Fruit fly (Drosophila melanogaster) whole organism, embryonic: ENCODE results near the gene CG13085.
A peak's percentile ranks its signal among the peaks of the same experiment; 100 is the strongest.

Source experiments
- Abd-B ChIP-seq: fragments of 200-800 bp; sonication (Bioruptor generic); optimal IDR thresholded peaks from 2 replicates; lab custom pipeline; 2018; ENCODE audit warnings: missing biosample characterization, mild to moderate bottlenecking, missing genetic modification characterization, moderate library complexity
- Aef1 ChIP-seq: fragments of 200-800 bp; sonication (Bioruptor generic); IDR thresholded peaks from 3 replicates; pipeline ENCODE4 v1.3.6; 2022; ENCODE audit warnings: missing biosample characterization, missing genetic modification characterization
- BtbVII ChIP-seq: fragments of 200-800 bp; sonication (Bioruptor generic); optimal IDR thresholded peaks from 3 replicates; lab custom pipeline; 2017; ENCODE audit warnings: missing biosample characterization, mild to moderate bottlenecking, missing genetic modification characterization
- CG10274 ChIP-seq: fragments of 200-800 bp; sonication (Bioruptor generic); optimal IDR thresholded peaks from 3 replicates; lab custom pipeline; 2017; ENCODE audit warnings: missing biosample characterization, mild to moderate bottlenecking, missing genetic modification characterization
- CG11504 ChIP-seq: fragments of 200-800 bp; sonication (Bioruptor generic); optimal IDR thresholded peaks from 3 replicates; lab custom pipeline; 2019; ENCODE audit warnings: missing biosample characterization, mild to moderate bottlenecking, missing genetic modification characterization, moderate library complexity
- CG13123 ChIP-seq: fragments of 200-800 bp; sonication (Bioruptor generic); optimal IDR thresholded peaks from 2 replicates; lab custom pipeline; 2016; ENCODE audit warnings: missing biosample characterization, missing genetic modification characterization
- CG13287 ChIP-seq: fragments of 200-800 bp; sonication (Bioruptor generic); IDR thresholded peaks from 2 replicates; pipeline ENCODE4 v1.3.6; 2022; ENCODE audit warnings: missing biosample characterization, missing genetic modification characterization; ENCODE audit not compliant: partially characterized antibody
- CG13624 ChIP-seq: fragments of 200-800 bp; sonication (Bioruptor generic); optimal IDR thresholded peaks from 2 replicates; lab custom pipeline; 2016; ENCODE audit warnings: missing biosample characterization, missing genetic modification characterization
- CG14441 ChIP-seq: fragments of 200-800 bp; sonication (Bioruptor generic); IDR thresholded peaks from 2 replicates; pipeline ENCODE4 v1.3.6; 2022; ENCODE audit warnings: missing biosample characterization, missing genetic modification characterization
- CG14710 ChIP-seq: fragments of 200-800 bp; sonication (Bioruptor generic); optimal IDR thresholded peaks from 3 replicates; lab custom pipeline; 2019; ENCODE audit warnings: missing biosample characterization, mild to moderate bottlenecking, missing genetic modification characterization, moderate library complexity
- CG15073 ChIP-seq: fragments of 200-800 bp; sonication (Bioruptor generic); optimal IDR thresholded peaks from 2 replicates; lab custom pipeline; 2016; ENCODE audit warnings: missing biosample characterization, missing genetic modification characterization
- CG17361 ChIP-seq: fragments of 200-800 bp; sonication (Bioruptor generic); IDR thresholded peaks from 3 replicates; pipeline ENCODE4 v1.3.6; 2022; ENCODE audit warnings: missing biosample characterization, missing genetic modification characterization
- CG18764 ChIP-seq: fragments of 200-800 bp; sonication (Bioruptor generic); optimal IDR thresholded peaks from 3 replicates; lab custom pipeline; 2016; ENCODE audit warnings: missing biosample characterization, missing genetic modification characterization
- CG3163 ChIP-seq: fragments of 200-800 bp; sonication (Bioruptor generic); optimal IDR thresholded peaks from 3 replicates; lab custom pipeline; 2016; ENCODE audit warnings: missing biosample characterization, missing genetic modification characterization
- CG32532 ChIP-seq: fragments of 200-800 bp; sonication (Bioruptor generic); IDR thresholded peaks from 2 replicates; pipeline ENCODE4 v1.3.6; 2022; ENCODE audit warnings: missing biosample characterization, missing genetic modification characterization
- CG3847 ChIP-seq: fragments of 200-800 bp; sonication (Bioruptor generic); IDR thresholded peaks from 2 replicates; pipeline ENCODE4 v1.3.6; 2022; ENCODE audit warnings: missing biosample characterization, missing genetic modification characterization
- CG4820 ChIP-seq: fragments of 200-800 bp; sonication (Bioruptor generic); optimal IDR thresholded peaks from 3 replicates; lab custom pipeline; 2016; ENCODE audit warnings: missing biosample characterization, missing genetic modification characterization
- CG4854 ChIP-seq: fragments of 200-800 bp; sonication (Bioruptor generic); optimal IDR thresholded peaks from 2 replicates; lab custom pipeline; 2016; ENCODE audit warnings: missing biosample characterization, missing genetic modification characterization, inconsistent platforms
- CG5245 ChIP-seq: fragments of 200-800 bp; sonication (Bioruptor generic); optimal IDR thresholded peaks from 3 replicates; lab custom pipeline; 2016; ENCODE audit warnings: missing biosample characterization, missing genetic modification characterization
- CG5953 ChIP-seq: fragments of 200-800 bp; sonication (Bioruptor generic); IDR thresholded peaks from 2 replicates; pipeline ENCODE4 v1.3.6; 2022; ENCODE audit warnings: missing biosample characterization, missing genetic modification characterization
- CG6765 ChIP-seq: fragments of 200-800 bp; sonication (Bioruptor generic); optimal IDR thresholded peaks from 3 replicates; lab custom pipeline; 2017; ENCODE audit warnings: missing biosample characterization, mild to moderate bottlenecking, missing genetic modification characterization
- CG8089 ChIP-seq: fragments of 200-800 bp; sonication (Bioruptor generic); optimal IDR thresholded peaks from 3 replicates; lab custom pipeline; 2016; ENCODE audit warnings: missing biosample characterization, missing genetic modification characterization
- CG8290 ChIP-seq, 3 experiments: fragments of 200-800 bp; sonication (Bioruptor generic); optimal IDR thresholded peaks; 2 replicates each; lab custom pipeline; 2016 to 2019; ENCODE audit warnings: missing biosample characterization in 3 of 3, missing genetic modification characterization in 3 of 3, mild to moderate bottlenecking in 2 of 3, moderate library complexity in 1 of 3
- CkIIα-i1 ChIP-seq: fragments of 200-800 bp; sonication (Bioruptor generic); IDR thresholded peaks from 2 replicates; pipeline ENCODE4 v1.3.6; 2022; ENCODE audit warnings: missing biosample characterization, missing genetic modification characterization
- Deaf1 ChIP-seq: fragments of 200-800 bp; optimal IDR thresholded peaks from 3 replicates; lab custom pipeline; 2019; ENCODE audit warnings: missing biosample characterization, mild to moderate bottlenecking, missing genetic modification characterization, moderate library complexity
- Fer1 ChIP-seq: fragments of 200-800 bp; sonication (Bioruptor generic); optimal IDR thresholded peaks from 2 replicates; lab custom pipeline; 2017; ENCODE audit warnings: missing biosample characterization, mild to moderate bottlenecking, missing genetic modification characterization
- H2.0 ChIP-seq: fragments of 200-800 bp; sonication (Bioruptor generic); IDR thresholded peaks from 2 replicates; pipeline ENCODE4 v1.3.6; 2022; ENCODE audit warnings: missing biosample characterization, missing genetic modification characterization
- Hey ChIP-seq: fragments of 200-800 bp; sonication (Bioruptor generic); optimal IDR thresholded peaks from 3 replicates; lab custom pipeline; 2018; ENCODE audit warnings: missing biosample characterization, mild to moderate bottlenecking, missing genetic modification characterization
- MBD-R2 ChIP-seq: fragments of 200-800 bp; sonication (Bioruptor generic); IDR thresholded peaks from 2 replicates; pipeline ENCODE4 v1.3.6; 2022; ENCODE audit warnings: missing biosample characterization, missing genetic modification characterization
- Meics ChIP-seq: fragments of 200-800 bp; sonication (Bioruptor generic); optimal IDR thresholded peaks from 2 replicates; lab custom pipeline; 2017; ENCODE audit warnings: missing biosample characterization, mild to moderate bottlenecking, missing genetic modification characterization
- Trl ChIP-seq, 3 experiments: fragments of >200 bp in 2 of 3; fragments of 200-800 bp in 1 of 3; sonication (Bioruptor generic) in 1 of 3; optimal IDR thresholded peaks; 2 replicates in 1 of 3; 3 replicates in 2 of 3; lab custom pipeline; 2016 to 2017; ENCODE audit warnings: missing biosample characterization in 1 of 3, missing genetic modification characterization in 1 of 3
- al ChIP-seq: fragments of 200-800 bp; sonication (Bioruptor generic); IDR thresholded peaks from 2 replicates; pipeline ENCODE4 v1.3.6; 2022; ENCODE audit warnings: missing biosample characterization, missing genetic modification characterization
- az2 ChIP-seq: fragments of 200-800 bp; sonication (Bioruptor generic); optimal IDR thresholded peaks from 3 replicates; lab custom pipeline; 2016; ENCODE audit warnings: missing biosample characterization, missing genetic modification characterization
- cato ChIP-seq: fragments of 200-800 bp; sonication (Bioruptor generic); optimal IDR thresholded peaks from 2 replicates; lab custom pipeline; 2016; ENCODE audit warnings: missing biosample characterization, missing genetic modification characterization, borderline replicate concordance
- chinmo ChIP-seq: fragments of 200-800 bp; sonication (Bioruptor generic); IDR thresholded peaks from 4 replicates; pipeline ENCODE4 v1.3.6; 2022; ENCODE audit warnings: missing biosample characterization, missing genetic modification characterization; ENCODE audit not compliant: partially characterized antibody
- dati ChIP-seq: fragments of 200-800 bp; sonication (Bioruptor generic); IDR thresholded peaks from 2 replicates; pipeline ENCODE4 v1.3.6; 2022; ENCODE audit warnings: missing biosample characterization, missing genetic modification characterization
- dm ChIP-seq: fragments of 200-800 bp; sonication (Bioruptor generic); optimal IDR thresholded peaks from 3 replicates; lab custom pipeline; 2016; ENCODE audit warnings: missing biosample characterization, missing genetic modification characterization
- gcm2 ChIP-seq: fragments of 200-800 bp; sonication (Bioruptor generic); optimal IDR thresholded peaks from 2 replicates; lab custom pipeline; 2016; ENCODE audit warnings: missing biosample characterization, missing genetic modification characterization
- gro ChIP-seq: fragments of 200-800 bp; sonication (Bioruptor generic); optimal IDR thresholded peaks from 2 replicates; lab custom pipeline; 2016; ENCODE audit warnings: missing biosample characterization, missing genetic modification characterization
- nom ChIP-seq: fragments of 200-800 bp; sonication (Bioruptor generic); optimal IDR thresholded peaks from 2 replicates; lab custom pipeline; 2017; ENCODE audit warnings: missing biosample characterization, missing genetic modification characterization, mild to moderate bottlenecking, moderate library complexity, missing genetic modification reagents
- pnt ChIP-seq: fragments of 200-800 bp; sonication (Bioruptor generic); optimal IDR thresholded peaks from 3 replicates; lab custom pipeline; 2016; ENCODE audit warnings: missing biosample characterization, missing genetic modification characterization
- prd ChIP-seq, 3 experiments: fragments of >200 bp in 2 of 3; fragments of 200-800 bp in 1 of 3; sonication (Bioruptor generic) in 1 of 3; optimal IDR thresholded peaks in 2 of 3; IDR thresholded peaks in 1 of 3; 2 replicates in 2 of 3; 3 replicates in 1 of 3; pipeline versions ENCODE4 v1.3.6 to Lab custom; 2017 to 2022; ENCODE audit warnings: missing biosample characterization in 1 of 3, missing genetic modification characterization in 1 of 3
- ranshi ChIP-seq: fragments of 200-800 bp; sonication (Bioruptor generic); IDR thresholded peaks from 2 replicates; pipeline ENCODE4 v1.3.6; 2022; ENCODE audit warnings: missing biosample characterization, missing genetic modification characterization
- ro ChIP-seq: fragments of 200-800 bp; sonication (Bioruptor generic); IDR thresholded peaks from 2 replicates; pipeline ENCODE4 v1.3.6; 2022; ENCODE audit warnings: missing biosample characterization, missing genetic modification characterization
- slbo ChIP-seq: fragments of 200-800 bp; sonication (Bioruptor generic); IDR thresholded peaks from 2 replicates; pipeline ENCODE4 v1.3.6; 2022; ENCODE audit warnings: missing biosample characterization, missing genetic modification characterization
- stwl ChIP-seq: fragments of 200-800 bp; sonication (Bioruptor generic); optimal IDR thresholded peaks from 3 replicates; lab custom pipeline; 2018; ENCODE audit warnings: missing biosample characterization, mild to moderate bottlenecking, missing genetic modification characterization, moderate library complexity
- sug ChIP-seq: fragments of 200-800 bp; optimal IDR thresholded peaks from 2 replicates; lab custom pipeline; 2019; ENCODE audit warnings: missing biosample characterization, mild to moderate bottlenecking, missing genetic modification characterization, moderate library complexity
- usp ChIP-seq: fragments of >200 bp; optimal IDR thresholded peaks from 2 replicates; lab custom pipeline; 2017; ENCODE audit warnings: missing biosample characterization, missing genetic modification characterization
- vvl ChIP-seq: fragments of 200-800 bp; sonication (Bioruptor generic); IDR thresholded peaks from 2 replicates; pipeline ENCODE4 v1.3.6; 2022; ENCODE audit warnings: missing biosample characterization, missing genetic modification characterization

Gene CG13085

dm6 chr2L:19405685-19406357 lies 18.0 kb upstream of the CG13085 start:
- no peak for TF ChIP-seq CG10274 (GFP tag; lab: Kevin White, UChicago)
- no peak for TF ChIP-seq pnt (GFP tag; lab: Kevin White, UChicago)
- peak; percentile 7; the same call in 1 of the 2 replicates for TF ChIP-seq al (GFP tag; lab: Robert Waterston, UW)
- TF ChIP-seq gcm2 (GFP tag; lab: Kevin White, UChicago) = no peak
- no peak for TF ChIP-seq stwl (tag; lab: Kevin White, UChicago)
- TF ChIP-seq CG3847 = no peak
- TF ChIP-seq slbo (GFP tag; lab: Robert Waterston, UW) = peak; percentile 52; the same call in 1 of the 2 replicates
- no peak for TF ChIP-seq Fer1 (GFP tag; lab: Kevin White, UChicago)
- TF ChIP-seq CG3163 (GFP tag; lab: Kevin White, UChicago) = no peak
- TF ChIP-seq ranshi (GFP tag; lab: Robert Waterston, UW) = no peak
- TF ChIP-seq CG13624 (GFP tag; lab: Kevin White, UChicago) = no peak
- TF ChIP-seq Trl (optimal IDR thresholded peaks at IDR 0.05; lab: Kevin White, UChicago) = no peak
- no peak for TF ChIP-seq Trl (GFP tag; optimal IDR thresholded peaks at IDR 0.05; lab: Kevin White, UChicago)
- peak; percentile 14 for TF ChIP-seq Meics (GFP tag; lab: Kevin White, UChicago)
- TF ChIP-seq MBD-R2 (GFP tag; lab: Robert Waterston, UW) = no peak
- TF ChIP-seq nom (GFP tag; lab: Kevin White, UChicago) = no peak
- no peak for TF ChIP-seq CG8290 (GFP tag; optimal IDR thresholded peaks at IDR 0.05; lab: Kevin White, UChicago)
- no peak for TF ChIP-seq CG8290 (tag; optimal IDR thresholded peaks at IDR 0.05; lab: Kevin White, UChicago)
- no peak for TF ChIP-seq dati (GFP tag; lab: Robert Waterston, UW)
- TF ChIP-seq gro (GFP tag; lab: Kevin White, UChicago) = no peak
- TF ChIP-seq CG6765 (GFP tag; lab: Kevin White, UChicago) = no peak
- no peak for TF ChIP-seq vvl (GFP tag; lab: Robert Waterston, UW)
- no peak for TF ChIP-seq CG14710 (tag; lab: Kevin White, UChicago)
- no peak for TF ChIP-seq Hey (tag; lab: Kevin White, UChicago)
- TF ChIP-seq Deaf1 = peak; percentile 54
- TF ChIP-seq CG14441 (GFP tag; lab: Robert Waterston, UW) = peak; percentile 24; the same call in 1 of the 2 replicates
- TF ChIP-seq CG11504 (tag; lab: Kevin White, UChicago) = no peak
- TF ChIP-seq CG13287 (GFP tag; lab: Robert Waterston, UW) = no peak
- TF ChIP-seq CG5245 (GFP tag; lab: Kevin White, UChicago) = no peak
- no peak for TF ChIP-seq Abd-B
- no peak for TF ChIP-seq CG8089 (GFP tag; lab: Kevin White, UChicago)
- no peak for TF ChIP-seq CG18764 (GFP tag; lab: Kevin White, UChicago)
- TF ChIP-seq usp (GFP tag; lab: Kevin White, UChicago) = no peak
- no peak for TF ChIP-seq BtbVII (GFP tag; lab: Kevin White, UChicago)
- no peak for TF ChIP-seq CG5953 (GFP tag; lab: Robert Waterston, UW)
- no peak for TF ChIP-seq CG15073
- TF ChIP-seq chinmo = 0 out of 4 replicates have a peak, but pooled peaks have one; percentile 29
- TF ChIP-seq ro (GFP tag; lab: Robert Waterston, UW) = no peak
- TF ChIP-seq az2 (GFP tag; lab: Kevin White, UChicago) = no peak
- no peak for TF ChIP-seq CG4854 (GFP tag; lab: Kevin White, UChicago)
- TF ChIP-seq CG17361 (GFP tag; lab: Robert Waterston, UW) = peak; percentile 34; the same call in 1 of the 3 replicates
- TF ChIP-seq CG4820 (GFP tag; lab: Kevin White, UChicago) = no peak
- TF ChIP-seq cato (GFP tag; lab: Kevin White, UChicago) = no peak
- TF ChIP-seq CkIIα-i1 (GFP tag; lab: Robert Waterston, UW) = no peak
- TF ChIP-seq CG13123 = no peak
- no peak for TF ChIP-seq dm (GFP tag; lab: Kevin White, UChicago)
- TF ChIP-seq sug (tag; lab: Kevin White, UChicago) = no peak
- no peak for TF ChIP-seq H2.0 (GFP tag; lab: Robert Waterston, UW)
- 0 out of 3 replicates have a peak, but pooled peaks have one; percentile 17 for TF ChIP-seq Aef1 (GFP tag; lab: Robert Waterston, UW)
- no peak for TF ChIP-seq prd (optimal IDR thresholded peaks at IDR 0.05; lab: Kevin White, UChicago)
- TF ChIP-seq prd (GFP tag; IDR thresholded peaks at IDR 0.05; lab: Robert Waterston, UW) = peak; percentile 60
- peak; percentile 40 for TF ChIP-seq CG32532
